Worm (Caenorhabditis elegans) whole organism, L4 larva: ENCODE measurements around the gene C06E1.11.
A peak's percentile ranks its signal among the peaks of the same experiment; 100 is the strongest.

Experiments
- F37D6.2 ChIP-seq: sonication (generic microtip); optimal IDR thresholded peaks from 2 replicates; lab custom pipeline; 2016; ENCODE audit warnings: mild to moderate bottlenecking, missing genetic modification characterization, missing compliant biosample characterization
- T26A8.4 ChIP-seq: fragments of 200-800 bp; sonication (Bioruptor generic); IDR thresholded peaks from 2 replicates; pipeline ENCODE4 v1.3.6; 2022; ENCODE audit warnings: missing genetic modification characterization, missing compliant biosample characterization
- Y105C5A.15 ChIP-seq: fragments of 200-800 bp; sonication (Bioruptor generic); IDR thresholded peaks from 2 replicates; pipeline ENCODE4 v1.3.6; 2022; ENCODE audit warnings: missing genetic modification characterization, missing compliant biosample characterization
- ZK337.2 ChIP-seq: fragments of 200-800 bp; sonication (Bioruptor generic); IDR thresholded peaks from 2 replicates; pipeline ENCODE4 v1.3.6; 2022; ENCODE audit warnings: missing genetic modification reagents, missing genetic modification characterization, missing compliant biosample characterization
- ZK546.5 ChIP-seq, 2 experiments: sonication (generic microtip); optimal IDR thresholded peaks; 2 replicates each; lab custom pipeline; 2017; ENCODE audit warnings: missing biosample characterization in 2 of 2, missing genetic modification characterization in 2 of 2
- aly-2 ChIP-seq: sonication (generic microtip); optimal IDR thresholded peaks from 2 replicates; lab custom pipeline; 2018; ENCODE audit warnings: missing biosample characterization, missing genetic modification characterization
- ama-1 ChIP-seq: fragments of 150-350 bp; optimal IDR thresholded peaks from 2 replicates; lab custom pipeline; 2014; ENCODE audit warnings: inconsistent platforms, mixed read lengths
- ceh-20 ChIP-seq: fragments of 200-800 bp; sonication (Bioruptor generic); IDR thresholded peaks from 2 replicates; pipeline ENCODE4 v1.3.6; 2022; ENCODE audit warnings: missing genetic modification reagents, missing genetic modification characterization, missing compliant biosample characterization
- ceh-44 ChIP-seq: fragments of 200-800 bp; sonication (Bioruptor generic); IDR thresholded peaks from 2 replicates; pipeline ENCODE4 v1.3.6; 2022; ENCODE audit warnings: missing genetic modification reagents, missing genetic modification characterization, missing compliant biosample characterization
- ceh-82 ChIP-seq: sonication (generic microtip); optimal IDR thresholded peaks from 2 replicates; lab custom pipeline; 2017; ENCODE audit warnings: missing biosample characterization, missing genetic modification characterization
- cey-2 ChIP-seq: sonication (generic microtip); optimal IDR thresholded peaks from 3 replicates; lab custom pipeline; 2017; ENCODE audit warnings: missing genetic modification characterization, mild to moderate bottlenecking, missing compliant biosample characterization, antibody characterized with exemption, borderline replicate concordance; ENCODE audit not compliant: insufficient read depth
- daf-12 ChIP-seq: fragments of 150-350 bp; optimal IDR thresholded peaks from 2 replicates; lab custom pipeline; 2014; ENCODE audit warnings: missing biosample characterization, missing genetic modification reagents, missing genetic modification characterization
- daf-16 ChIP-seq, 3 experiments: sonication (generic microtip); optimal IDR thresholded peaks; 2 replicates each; lab custom pipeline; 2016 to 2017; ENCODE audit warnings: missing genetic modification characterization in 3 of 3, missing genetic modification reagents in 3 of 3, mild to moderate bottlenecking in 2 of 3, missing compliant biosample characterization in 2 of 3, missing biosample characterization in 1 of 3, moderate library complexity in 1 of 3
- daf-8 ChIP-seq: fragments of 200-800 bp; sonication (Bioruptor generic); IDR thresholded peaks from 2 replicates; pipeline ENCODE4 v1.3.6; 2022; ENCODE audit warnings: missing genetic modification characterization, missing compliant biosample characterization
- dmd-6 ChIP-seq: fragments of 200-800 bp; sonication (Bioruptor generic); IDR thresholded peaks from 2 replicates; pipeline ENCODE4 v1.3.6; 2022; ENCODE audit warnings: missing genetic modification reagents, missing genetic modification characterization, missing compliant biosample characterization
- dmd-8 ChIP-seq: fragments of 200-800 bp; sonication (Bioruptor generic); IDR thresholded peaks from 2 replicates; pipeline ENCODE4 v1.3.6; 2022; ENCODE audit warnings: missing genetic modification characterization, missing compliant biosample characterization
- dmd-9 ChIP-seq: fragments of 200-800 bp; sonication (Bioruptor generic); IDR thresholded peaks from 2 replicates; pipeline ENCODE4 v1.3.6; 2022; ENCODE audit warnings: missing genetic modification reagents, missing genetic modification characterization, missing compliant biosample characterization
- dpl-1 ChIP-seq: fragments of 150-350 bp; optimal IDR thresholded peaks from 2 replicates; lab custom pipeline; 2014; ENCODE audit warnings: missing biosample characterization, missing genetic modification reagents, missing genetic modification characterization
- hif-1 ChIP-seq, 2 experiments: sonication (generic microtip); optimal IDR thresholded peaks; 2 replicates each; lab custom pipeline; 2016 to 2017; ENCODE audit warnings: missing compliant biosample characterization in 2 of 2, missing genetic modification characterization in 2 of 2, missing genetic modification reagents in 2 of 2, missing genotype in 2 of 2, mild to moderate bottlenecking in 1 of 2
- hlh-11 ChIP-seq: fragments of 200-800 bp; sonication (Bioruptor generic); optimal IDR thresholded peaks from 2 replicates; lab custom pipeline; 2018; ENCODE audit warnings: mild to moderate bottlenecking, missing genetic modification characterization, missing compliant biosample characterization
- hlh-30 ChIP-seq: sonication (generic microtip); optimal IDR thresholded peaks from 2 replicates; lab custom pipeline; 2017; ENCODE audit warnings: antibody characterized with exemption, mild to moderate bottlenecking, missing genetic modification characterization, missing compliant biosample characterization; ENCODE audit not compliant: insufficient read depth
- lin-13 ChIP-seq: fragments of 150-350 bp; optimal IDR thresholded peaks from 2 replicates; lab custom pipeline; 2014; ENCODE audit warnings: missing biosample characterization, missing genetic modification reagents, missing genetic modification characterization
- lin-15B ChIP-seq: fragments of 150-350 bp; sonication (generic microtip); optimal IDR thresholded peaks from 3 replicates; lab custom pipeline; 2014; ENCODE audit warnings: missing biosample characterization, missing genetic modification characterization
- lin-39 ChIP-seq: fragments of 150-350 bp; optimal IDR thresholded peaks from 2 replicates; lab custom pipeline; 2014; ENCODE audit warnings: missing biosample characterization, missing genetic modification reagents, missing genetic modification characterization
- lir-3 ChIP-seq: sonication (generic microtip); optimal IDR thresholded peaks from 2 replicates; lab custom pipeline; 2016; ENCODE audit warnings: mild to moderate bottlenecking, missing genetic modification characterization, missing compliant biosample characterization
- lsy-2 ChIP-seq, 2 experiments: fragments of 150-350 bp in 1 of 2; sonication (generic microtip) in 1 of 2; optimal IDR thresholded peaks; 2 replicates each; lab custom pipeline; 2014 to 2017; ENCODE audit warnings: missing biosample characterization in 2 of 2, missing genetic modification characterization in 2 of 2
- mep-1 ChIP-seq: fragments of 150-350 bp; sonication (generic microtip); optimal IDR thresholded peaks from 3 replicates; lab custom pipeline; 2014; ENCODE audit warnings: missing biosample characterization, missing genetic modification characterization
- mes-2 ChIP-seq: sonication (generic microtip); optimal IDR thresholded peaks from 2 replicates; lab custom pipeline; 2016; ENCODE audit warnings: missing genotype, mild to moderate bottlenecking, missing genetic modification characterization, missing compliant biosample characterization; ENCODE audit not compliant: poor library complexity, severe bottlenecking
- mxl-2 ChIP-seq: fragments of 200-800 bp; sonication (Bioruptor generic); conservative IDR thresholded peaks from 2 replicates; pipeline ENCODE4 v1.3.6; 2022; ENCODE audit warnings: missing genetic modification reagents, missing genetic modification characterization, missing compliant biosample characterization
- nhr-102 ChIP-seq: sonication (generic microtip); optimal IDR thresholded peaks from 2 replicates; lab custom pipeline; 2016; ENCODE audit warnings: mild to moderate bottlenecking, missing genetic modification characterization, moderate library complexity, missing compliant biosample characterization
- nhr-11 ChIP-seq: fragments of 150-350 bp; optimal IDR thresholded peaks from 2 replicates; lab custom pipeline; 2014; ENCODE audit warnings: missing biosample characterization, missing genetic modification characterization
- nhr-237 ChIP-seq: sonication (generic microtip); optimal IDR thresholded peaks from 2 replicates; lab custom pipeline; 2017; ENCODE audit warnings: missing biosample characterization, missing genetic modification characterization
- nhr-28 ChIP-seq: fragments of 150-350 bp; optimal IDR thresholded peaks from 2 replicates; lab custom pipeline; 2014; ENCODE audit warnings: missing biosample characterization, missing genetic modification characterization
- nhr-6 ChIP-seq: fragments of 150-350 bp; optimal IDR thresholded peaks from 2 replicates; lab custom pipeline; 2014; ENCODE audit warnings: missing biosample characterization, missing genetic modification characterization
- pha-4 ChIP-seq, 2 experiments: fragments of 150-350 bp in 1 of 2; fragments of 200-800 bp in 1 of 2; sonication (Bioruptor generic) in 1 of 2; IDR thresholded peaks in 1 of 2; optimal IDR thresholded peaks in 1 of 2; 2 replicates each; pipeline versions ENCODE4 v1.3.6 to Lab custom; 2014 to 2022; ENCODE audit warnings: missing genetic modification characterization in 2 of 2, missing genetic modification reagents in 2 of 2, missing biosample characterization in 1 of 2, missing compliant biosample characterization in 1 of 2
- pqm-1 ChIP-seq: sonication (generic microtip); optimal IDR thresholded peaks from 2 replicates; lab custom pipeline; 2017; ENCODE audit warnings: missing biosample characterization, missing genetic modification characterization
- rbr-2 ChIP-seq: sonication (generic microtip); optimal IDR thresholded peaks from 2 replicates; lab custom pipeline; 2016; ENCODE audit warnings: missing genotype, missing genetic modification characterization, missing compliant biosample characterization
- skn-1 ChIP-seq: fragments of 150-350 bp; optimal IDR thresholded peaks from 2 replicates; lab custom pipeline; 2014; ENCODE audit warnings: missing biosample characterization, missing genetic modification characterization
- spr-3 ChIP-seq: fragments of 200-800 bp; sonication (Bioruptor generic); optimal IDR thresholded peaks from 2 replicates; lab custom pipeline; 2018; ENCODE audit warnings: mild to moderate bottlenecking, missing genetic modification characterization, missing compliant biosample characterization
- tra-1 ChIP-seq: fragments of 200-800 bp; sonication (Bioruptor generic); IDR thresholded peaks from 2 replicates; pipeline ENCODE4 v1.3.6; 2022; ENCODE audit warnings: missing genetic modification reagents, missing genetic modification characterization, missing compliant biosample characterization
- unc-39 ChIP-seq: sonication (generic microtip); optimal IDR thresholded peaks from 2 replicates; lab custom pipeline; 2017; ENCODE audit warnings: missing biosample characterization, missing genetic modification characterization
- unc-62 ChIP-seq, 3 experiments: fragments of 150-350 bp in 1 of 3; sonication (generic microtip); optimal IDR thresholded peaks in 2 of 3; peaks in 1 of 3; 1 replicate in 1 of 3; 2 replicates in 2 of 3; lab custom pipeline; 2014 to 2017; ENCODE audit warnings: missing biosample characterization in 3 of 3, missing genetic modification characterization in 3 of 3, missing genetic modification reagents in 3 of 3, missing genotype in 1 of 3
- zag-1 ChIP-seq: fragments of 150-350 bp; optimal IDR thresholded peaks from 2 replicates; lab custom pipeline; 2014; ENCODE audit warnings: missing biosample characterization, missing genetic modification characterization
- zfp-2 ChIP-seq: sonication (generic microtip); optimal IDR thresholded peaks from 2 replicates; lab custom pipeline; 2016; ENCODE audit warnings: mild to moderate bottlenecking, missing genetic modification characterization, missing compliant biosample characterization
- zip-2 ChIP-seq: fragments of 150-350 bp; optimal IDR thresholded peaks from 2 replicates; lab custom pipeline; 2014; ENCODE audit warnings: missing biosample characterization, missing genetic modification characterization
- ztf-11 ChIP-seq: fragments of 150-350 bp; optimal IDR thresholded peaks from 2 replicates; lab custom pipeline; 2014; ENCODE audit warnings: missing biosample characterization, missing genetic modification characterization

C06E1.11 gene

ce11 chrIII:8616587-8616986 is at the start of gene C06E1.11:
C06E1.11 (minus strand) TSS chrIII:8616687.
- TF ChIP-seq nhr-11 (no peak), lin-39 (tag; lab: Kevin White, UChicago) (no peak), Y105C5A.15 (GFP tag; lab: Robert Waterston, UW) (no peak), daf-16 (GFP tag; optimal IDR thresholded peaks at IDR 0.05; lab: Kevin White, UChicago) (no peak), daf-16 (tag; optimal IDR thresholded peaks at IDR 0.05; lab: Kevin White, UChicago) (no peak), skn-1 (tag; lab: Kevin White, UChicago) (no peak), T26A8.4 (GFP tag; lab: Robert Waterston, UW) (no peak), dmd-8 (GFP tag; lab: Robert Waterston, UW) (no peak)

ce11 chrIII:8664897-8665388 is 48.5 kb upstream of the C06E1.11 start, which contains the start of gene F22B7.1:
F22B7.1 (plus strand) TSS chrIII:8665338.
- TF ChIP-seq daf-12 (tag; lab: Kevin White, UChicago) = no peak
- no peak for TF ChIP-seq ZK337.2 (GFP tag; lab: Robert Waterston, UW)
- no peak for TF ChIP-seq lir-3 (tag; lab: Kevin White, UChicago)
- peak in 1 of 2 experiments; percentile 11 for TF ChIP-seq lsy-2 (tag; optimal IDR thresholded peaks at IDR 0.05; lab: Kevin White, UChicago)
- no peak for TF ChIP-seq zag-1 (tag; lab: Kevin White, UChicago)
- no peak for TF ChIP-seq unc-39
- TF ChIP-seq hlh-30 (tag; lab: Kevin White, UChicago) = peak; percentile 44
- TF ChIP-seq T26A8.4 (GFP tag; lab: Robert Waterston, UW) = no peak
- TF ChIP-seq hlh-11 (tag; lab: Kevin White, UChicago) = no peak
- TF ChIP-seq mep-1 (tag; lab: Kevin White, UChicago) = no peak
- no peak for TF ChIP-seq zfp-2 (tag; lab: Kevin White, UChicago)
- no peak for TF ChIP-seq aly-2 (tag; lab: Kevin White, UChicago)
- TF ChIP-seq lin-15B (tag; lab: Kevin White, UChicago) = no peak
- no peak for TF ChIP-seq daf-8 (GFP tag; lab: Robert Waterston, UW)
- no peak for TF ChIP-seq lin-13 (GFP tag; lab: Kevin White, UChicago)
- TF ChIP-seq nhr-6 (tag; lab: Kevin White, UChicago) = no peak

DNA sequence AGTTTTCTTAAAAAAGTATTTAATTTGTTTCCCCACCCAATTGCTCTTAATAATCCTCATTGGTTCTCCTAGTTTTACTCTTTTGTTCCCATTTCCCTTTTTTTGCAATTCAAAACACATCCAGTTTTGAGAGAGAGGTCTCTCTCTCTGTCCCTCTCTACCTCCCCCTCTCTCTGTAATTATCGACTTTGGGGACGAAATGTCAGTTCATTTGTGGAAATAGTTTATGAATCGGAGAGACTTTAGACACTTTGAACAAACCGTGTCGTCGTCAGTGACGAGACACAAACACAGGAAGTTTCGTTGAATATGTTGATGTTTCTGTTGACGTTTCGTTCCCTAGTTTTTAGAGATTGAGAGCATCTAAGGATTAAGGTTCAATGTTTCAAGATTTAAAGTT is 46.7 kb upstream of the C06E1.11 start:
- TF ChIP-seq unc-62 (GFP tag; optimal IDR thresholded peaks at IDR 0.05 in 1 of 2; lab: Kevin White, UChicago) = peak in 1 of 2 experiments; percentile 86
- TF ChIP-seq unc-62 (tag; optimal IDR thresholded peaks at IDR 0.05; lab: Kevin White, UChicago) = no peak
- no peak for TF ChIP-seq ZK546.5 (tag; optimal IDR thresholded peaks at IDR 0.05; lab: Kevin White, UChicago)
- TF ChIP-seq ceh-44 (GFP tag; lab: Robert Waterston, UW) = no peak
- no peak for TF ChIP-seq nhr-28
- no peak for TF ChIP-seq ceh-20
- TF ChIP-seq tra-1 (GFP tag; lab: Robert Waterston, UW) = no peak

- TF ChIP-seq mes-2 (tag; lab: Kevin White, UChicago) = no peak
- TF ChIP-seq mxl-2 (GFP tag; lab: Robert Waterston, UW) = peak; percentile 93
- peak; percentile 90 for TF ChIP-seq rbr-2 (tag; lab: Kevin White, UChicago)
- peak; percentile 15 for TF ChIP-seq pqm-1 (tag; lab: Kevin White, UChicago)
- TF ChIP-seq nhr-237 (tag; lab: Kevin White, UChicago) = no peak
- peak; percentile 93 for TF ChIP-seq dmd-6 (GFP tag; lab: Robert Waterston, UW)
- TF ChIP-seq pha-4 (GFP tag; IDR thresholded peaks at IDR 0.05; lab: Robert Waterston, UW) = peak; percentile 77
- peak; percentile 97 for TF ChIP-seq pha-4 (tag; optimal IDR thresholded peaks at IDR 0.05; lab: Kevin White, UChicago)
- peak; percentile 79 for TF ChIP-seq ama-1 (lab: Kevin White, UChicago)
- peak; percentile 90 for TF ChIP-seq cey-2
- no peak for TF ChIP-seq dmd-9 (GFP tag; lab: Robert Waterston, UW)
- peak; percentile 58 for TF ChIP-seq dpl-1 (GFP tag; lab: Kevin White, UChicago)
- TF ChIP-seq nhr-102 (tag; lab: Kevin White, UChicago) = peak; percentile 94
- TF ChIP-seq zip-2 (tag; lab: Kevin White, UChicago) = peak; percentile 71
- no peak for TF ChIP-seq spr-3 (GFP tag; lab: Kevin White, UChicago)
- no peak for TF ChIP-seq ztf-11
- TF ChIP-seq hlh-11 (tag; lab: Kevin White, UChicago) = peak; percentile 99
- TF ChIP-seq ceh-82 (tag; lab: Kevin White, UChicago) = no peak
- TF ChIP-seq F37D6.2 (tag; lab: Kevin White, UChicago) = peak; percentile 19
- TF ChIP-seq hif-1 (tag; optimal IDR thresholded peaks at IDR 0.05; lab: Kevin White, UChicago) = peak; percentile 88 to 90
Measured at ce11 chrIII:8658367-8658761, 41.9 kb upstream of the C06E1.11 start.
